Fruit fly (Drosophila melanogaster) whole organism, wandering third instar larva: Measurements from ENCODE around the gene Cpsf5.

Experiments used
- Hnf4 ChIP-seq: fragments of 200-800 bp; sonication (Bioruptor generic); optimal IDR thresholded peaks from 2 replicates; lab custom pipeline; 2016; ENCODE audit warnings: missing biosample characterization, mild to moderate bottlenecking, missing genetic modification characterization
- pan ChIP-seq: fragments of >200 bp; optimal IDR thresholded peaks from 2 replicates; lab custom pipeline; 2017

DNA sequence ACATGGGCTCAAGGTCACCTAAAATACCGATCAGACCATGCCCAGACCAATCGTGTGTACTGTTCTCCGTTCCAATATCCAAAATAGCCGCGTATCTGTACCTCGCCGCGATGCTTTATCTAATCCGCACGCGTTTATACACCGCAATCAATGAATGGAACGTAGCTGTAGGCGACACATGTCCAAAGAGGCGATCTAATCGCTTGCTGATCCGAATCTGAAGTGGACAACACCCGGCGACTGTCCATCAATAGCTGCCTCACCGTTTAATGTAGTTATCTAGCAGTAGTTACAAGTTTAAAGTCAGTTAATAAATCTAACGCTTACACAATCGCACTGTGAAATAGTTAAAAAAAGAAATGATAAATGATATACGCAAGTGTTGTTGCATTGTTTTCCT lies 41.6 kb downstream of the Cpsf5 start:
- TF ChIP-seq Hnf4 = no peak
- no peak for TF ChIP-seq pan (lab: Kevin White, UChicago)
